Fruit fly (Drosophila melanogaster) whole organism: ENCODE results near the gene Syn.

Experiments
- CG8478 ChIP-seq: fragments of >200 bp; optimal IDR thresholded peaks from 2 replicates; lab custom pipeline; 2018; ENCODE audit warnings: inconsistent platforms
- EcR ChIP-seq, 2 experiments: fragments of >200 bp; optimal IDR thresholded peaks; 2 replicates each; lab custom pipeline; 2017; ENCODE audit warnings: missing biosample characterization in 2 of 2, missing genetic modification characterization in 2 of 2, missing genetic modification reagents in 2 of 2
- pan ChIP-seq: fragments of >200 bp; optimal IDR thresholded peaks from 2 replicates; lab custom pipeline; 2017
- psq ChIP-seq: fragments of >200 bp; optimal IDR thresholded peaks from 2 replicates; lab custom pipeline; 2017
- usp ChIP-seq: fragments of >200 bp; optimal IDR thresholded peaks from 2 replicates; lab custom pipeline; 2017; ENCODE audit warnings: missing biosample characterization, missing genetic modification characterization, mixed read lengths

- TF ChIP-seq psq: no peak
- TF ChIP-seq CG8478: no peak
- TF ChIP-seq EcR (GFP tag; optimal IDR thresholded peaks at IDR 0.05; lab: Kevin White, UChicago): no peak
- no peak for TF ChIP-seq pan (lab: Kevin White, UChicago)
- no peak for TF ChIP-seq usp (GFP tag; lab: Kevin White, UChicago)
Observed at dm6 chr3R:10167280-10167679, 23.2 kb upstream of the Syn start.
